Worm (Caenorhabditis elegans): ENCODE results near the gene C17H11.5.

- no peak for TF ChIP-seq ZK546.5 (tag; optimal IDR thresholded peaks at IDR 0.05)
- TF ChIP-seq aly-2 (tag; optimal IDR thresholded peaks at IDR 0.05) = no peak
- no peak for TF ChIP-seq nhr-67 (tag; optimal IDR thresholded peaks at IDR 0.05)
- TF ChIP-seq elt-2 (tag; optimal IDR thresholded peaks at IDR 0.05) = no peak
- TF ChIP-seq snpc-4 (tag; optimal IDR thresholded peaks at IDR 0.05) = no peak
- TF ChIP-seq nhr-77 (tag; optimal IDR thresholded peaks at IDR 0.05) = no peak
Observed at ce11 chrX:8216957-8217356, 32.0 kb upstream of the C17H11.5 start.

All from whole organism, L3 larva.